Fruit fly (Drosophila melanogaster) whole organism: Measurements from ENCODE around the gene CG42307.

Experiments used
- CG8478 ChIP-seq: fragments of >200 bp; optimal IDR thresholded peaks from 2 replicates; lab custom pipeline; 2018; ENCODE audit warnings: inconsistent platforms
- Dll ChIP-seq: fragments of >200 bp; optimal IDR thresholded peaks from 2 replicates; lab custom pipeline; 2017
- EcR ChIP-seq, 2 experiments: fragments of >200 bp; optimal IDR thresholded peaks; 2 replicates each; lab custom pipeline; 2017; ENCODE audit warnings: missing biosample characterization in 2 of 2, missing genetic modification characterization in 2 of 2, missing genetic modification reagents in 2 of 2
- pan ChIP-seq: fragments of >200 bp; optimal IDR thresholded peaks from 2 replicates; lab custom pipeline; 2017
- psq ChIP-seq: fragments of >200 bp; optimal IDR thresholded peaks from 2 replicates; lab custom pipeline; 2017
- usp ChIP-seq: fragments of >200 bp; optimal IDR thresholded peaks from 2 replicates; lab custom pipeline; 2017; ENCODE audit warnings: missing biosample characterization, missing genetic modification characterization, mixed read lengths

CG42307 gene

DNA sequence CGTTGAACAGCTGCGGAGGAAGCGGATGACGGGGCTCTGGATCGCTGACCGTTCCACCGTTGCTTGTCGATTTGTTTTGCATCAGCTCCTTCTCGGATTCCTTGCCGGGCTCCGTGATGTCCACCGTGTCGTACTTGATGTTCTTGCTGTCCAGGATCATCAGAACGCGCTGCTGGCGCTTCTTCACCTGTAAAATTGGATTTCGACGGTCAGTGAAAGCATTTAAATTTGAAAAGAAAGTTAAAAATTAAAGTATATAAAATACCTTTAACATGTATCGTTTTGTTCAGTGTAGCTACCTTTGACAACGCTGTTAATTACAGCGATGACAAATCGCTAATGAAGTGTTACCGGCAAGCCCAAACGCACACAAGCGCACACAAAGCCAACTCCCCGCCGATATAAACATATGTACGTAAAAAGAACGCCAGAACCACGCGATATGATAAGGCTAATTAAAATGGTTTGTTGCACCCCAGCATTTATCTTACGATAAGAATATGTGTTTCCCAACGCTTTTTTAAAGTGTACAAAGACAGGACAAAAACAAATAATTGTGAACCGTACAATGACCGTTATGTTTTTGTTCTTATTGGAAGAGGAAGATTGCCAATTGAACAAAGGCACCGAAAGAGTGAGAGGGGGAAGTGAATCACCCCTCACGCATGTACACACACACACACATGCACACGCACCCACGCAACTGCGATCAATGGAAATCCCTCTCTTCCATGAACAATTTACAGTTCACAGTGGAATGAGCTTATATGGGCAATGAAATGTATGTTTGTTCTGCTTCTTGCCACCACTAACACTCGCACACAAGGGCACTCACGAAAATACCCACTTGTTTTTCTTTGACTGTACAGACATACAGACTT, 39.1 kb downstream of the CG42307 start:
- TF ChIP-seq EcR (GFP tag; optimal IDR thresholded peaks at IDR 0.05; lab: Kevin White, UChicago) (no peak), usp (no peak), pan (no peak), psq (no peak), Dll (lab: Kevin White, UChicago) (no peak), CG8478 (lab: Kevin White, UChicago) (no peak)

DNA sequence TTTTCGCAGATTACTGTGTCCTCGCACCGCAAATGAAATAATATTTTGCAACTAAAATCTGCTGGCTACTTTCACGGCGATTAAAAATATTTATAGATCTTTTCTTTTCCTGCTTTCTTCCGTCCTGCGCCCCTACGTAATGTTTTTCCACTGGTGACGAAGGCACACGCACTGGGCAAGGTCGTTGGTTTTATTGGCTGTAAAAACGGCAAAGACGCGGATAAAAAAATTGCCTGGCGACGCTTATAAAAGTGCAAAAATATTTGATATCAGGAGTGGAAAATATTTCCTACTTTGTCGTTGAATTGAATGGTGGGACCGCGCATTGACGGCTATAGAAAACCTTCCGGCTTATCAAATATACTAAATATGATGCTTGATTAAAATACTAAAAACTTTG, 40.0 kb downstream of the CG42307 start, which contains the start of gene Sh3beta:
Sh3beta (minus strand) TSS at position 327 of the 400 bp plus-strand sequence.
- TF ChIP-seq CG8478 (lab: Kevin White, UChicago) (no peak), pan (no peak), EcR (GFP tag; optimal IDR thresholded peaks at IDR 0.05; lab: Kevin White, UChicago) (no peak), Dll (lab: Kevin White, UChicago) (no peak), usp (no peak)

DNA sequence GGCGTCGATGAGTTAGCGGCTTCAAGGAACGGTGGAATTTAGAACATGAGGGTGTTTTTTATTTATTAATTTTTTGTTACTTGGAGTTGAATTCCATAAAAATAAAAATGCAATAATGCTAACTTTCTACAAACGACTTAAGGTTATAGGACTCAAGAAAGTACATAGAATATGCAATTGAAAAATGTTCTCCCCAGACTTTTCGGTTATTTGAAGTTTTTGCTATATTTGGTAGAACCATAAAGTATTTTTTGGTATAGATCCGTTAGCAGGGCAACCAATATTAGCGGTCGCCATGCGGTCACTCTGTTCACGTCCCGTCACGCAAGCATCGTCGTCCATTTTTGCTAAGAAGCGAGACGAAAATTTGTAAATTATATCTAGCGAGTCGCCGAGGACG, 40.6 kb downstream of the CG42307 start, which contains the start of gene akirin:
akirin (plus strand) TSS at position 301 of the 400 bp plus-strand sequence.
- TF ChIP-seq CG8478 (lab: Kevin White, UChicago) (no peak), EcR (GFP tag; optimal IDR thresholded peaks at IDR 0.05; lab: Kevin White, UChicago) (no peak), usp (no peak), Dll (lab: Kevin White, UChicago) (no peak), psq (no peak), pan (no peak)

DNA sequence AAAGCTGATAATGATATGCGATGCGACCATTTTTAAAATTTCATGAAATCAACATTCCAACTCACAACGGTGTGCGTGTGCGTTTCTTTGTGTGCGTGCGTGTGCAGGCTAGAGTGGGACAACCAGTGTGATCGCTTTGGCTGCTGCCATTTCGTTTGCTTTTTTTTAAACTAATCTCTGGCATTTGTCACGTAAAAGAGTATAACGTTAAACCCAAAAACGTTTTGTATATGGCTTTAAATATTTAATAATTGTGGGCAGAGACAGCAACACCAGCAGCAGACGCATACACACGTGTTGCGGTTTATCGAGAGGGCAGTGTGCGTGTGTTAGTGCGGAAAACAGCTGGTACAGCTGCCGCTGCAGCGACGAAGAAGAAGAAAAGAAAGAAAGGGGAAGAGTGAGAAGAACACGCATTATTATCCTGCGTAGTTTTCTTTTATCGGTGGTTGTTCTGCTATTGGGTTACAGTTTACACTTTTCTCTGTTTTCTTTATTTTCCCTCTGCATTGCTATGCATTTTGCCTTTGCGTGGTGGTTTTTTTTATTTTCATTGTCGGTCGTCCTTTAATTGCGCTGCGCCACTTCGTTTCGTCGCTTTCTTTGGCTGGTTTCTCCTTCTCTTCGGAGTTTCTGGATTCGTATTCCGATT, 41.4 kb downstream of the CG42307 start:
- TF ChIP-seq Dll (lab: Kevin White, UChicago) (no peak), CG8478 (lab: Kevin White, UChicago) (peak; percentile 79), EcR (GFP tag; optimal IDR thresholded peaks at IDR 0.05; lab: Kevin White, UChicago) (no peak)

DNA sequence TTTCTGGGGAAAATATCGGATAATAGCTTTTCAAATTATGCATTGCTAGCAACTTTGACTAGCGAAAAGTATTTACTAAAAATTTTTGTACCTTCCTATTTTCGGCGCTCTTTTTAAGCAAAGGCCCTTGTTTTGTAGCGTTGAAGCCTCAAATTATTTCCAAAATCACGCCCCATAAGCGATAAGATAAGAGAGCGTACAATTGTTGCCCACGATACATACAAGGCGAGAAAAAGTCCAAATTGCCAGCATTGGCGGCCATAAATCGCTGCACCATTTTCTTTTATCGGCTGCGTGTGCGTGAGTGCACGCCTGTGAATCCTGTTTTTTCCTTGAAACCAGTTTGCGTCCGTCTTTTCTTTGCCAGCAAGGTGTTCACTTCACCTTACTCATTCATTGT, 42.4 kb downstream of the CG42307 start:
- TF ChIP-seq Dll (lab: Kevin White, UChicago), result no peak
- no peak for TF ChIP-seq usp

DNA sequence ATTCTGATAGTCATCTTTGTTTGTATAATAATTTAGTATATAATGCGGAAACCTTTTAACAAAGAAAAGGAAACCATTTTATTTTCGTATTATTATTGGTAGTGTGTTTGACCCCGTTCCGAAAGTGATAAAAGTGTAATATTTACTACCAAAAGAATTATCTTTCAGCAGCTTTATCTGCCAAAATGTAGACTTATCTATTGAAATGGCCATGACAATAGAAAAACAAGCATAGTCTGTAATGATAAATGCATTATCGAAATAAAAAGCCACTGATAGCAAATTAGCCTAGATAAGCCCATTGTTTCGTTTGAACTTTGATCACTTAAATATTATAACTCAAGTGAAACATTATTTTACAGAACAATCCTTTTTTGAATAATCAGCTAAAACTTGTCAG, 47.2 kb downstream of the CG42307 start:
- TF ChIP-seq pan (no peak), usp (no peak), CG8478 (lab: Kevin White, UChicago) (no peak), EcR (GFP tag; optimal IDR thresholded peaks at IDR 0.05; lab: Kevin White, UChicago) (no peak), Dll (lab: Kevin White, UChicago) (no peak), psq (no peak)

DNA sequence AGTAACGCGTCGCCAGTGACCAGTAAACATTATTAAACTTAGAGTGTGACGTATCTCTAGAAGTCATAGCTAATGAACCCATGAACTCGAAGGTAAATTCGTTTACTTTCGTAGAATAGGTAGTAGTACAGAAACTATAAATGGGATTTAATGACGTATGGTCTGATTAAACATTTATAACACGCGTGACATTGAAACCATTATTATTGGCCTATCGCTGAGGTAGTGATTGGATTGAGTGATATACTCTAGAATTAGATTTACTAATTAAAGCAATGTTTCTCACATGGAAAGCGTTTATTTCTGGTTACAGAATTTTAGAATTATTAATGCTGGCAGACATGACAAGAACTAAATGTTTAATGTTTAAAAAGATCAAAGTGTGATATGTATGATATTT, 47.9 kb downstream of the CG42307 start:
- no peak for TF ChIP-seq pan
- TF ChIP-seq CG8478 (lab: Kevin White, UChicago), result no peak
- TF ChIP-seq EcR (GFP tag; optimal IDR thresholded peaks at IDR 0.05; lab: Kevin White, UChicago), result no peak
- no peak for TF ChIP-seq psq
- no peak for TF ChIP-seq Dll (lab: Kevin White, UChicago)
- TF ChIP-seq usp, result no peak

DNA sequence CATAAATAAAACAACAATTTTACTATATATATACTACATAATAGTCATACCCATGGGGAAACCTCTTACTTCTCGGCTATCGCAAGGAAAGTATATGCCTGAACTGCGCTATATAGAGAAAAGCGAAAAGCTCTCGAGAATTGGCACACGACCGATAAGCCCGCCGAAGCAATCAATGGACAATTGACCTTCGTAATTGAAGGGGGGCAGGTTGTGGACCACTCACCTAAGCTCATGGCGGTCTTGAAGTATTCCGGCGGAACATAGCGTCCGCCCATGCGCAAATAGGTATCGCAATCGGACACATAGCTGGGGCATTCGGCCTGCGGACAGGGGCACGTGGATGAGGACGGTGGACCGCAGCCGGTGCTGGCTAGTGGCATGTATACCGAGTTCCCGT, 51.5 kb downstream of the CG42307 start:
- no peak for TF ChIP-seq Dll (lab: Kevin White, UChicago)
- TF ChIP-seq pan, result no peak
- no peak for TF ChIP-seq usp
- TF ChIP-seq CG8478 (lab: Kevin White, UChicago), result no peak
- no peak for TF ChIP-seq EcR (GFP tag; optimal IDR thresholded peaks at IDR 0.05; lab: Kevin White, UChicago)
- TF ChIP-seq psq, result no peak

DNA sequence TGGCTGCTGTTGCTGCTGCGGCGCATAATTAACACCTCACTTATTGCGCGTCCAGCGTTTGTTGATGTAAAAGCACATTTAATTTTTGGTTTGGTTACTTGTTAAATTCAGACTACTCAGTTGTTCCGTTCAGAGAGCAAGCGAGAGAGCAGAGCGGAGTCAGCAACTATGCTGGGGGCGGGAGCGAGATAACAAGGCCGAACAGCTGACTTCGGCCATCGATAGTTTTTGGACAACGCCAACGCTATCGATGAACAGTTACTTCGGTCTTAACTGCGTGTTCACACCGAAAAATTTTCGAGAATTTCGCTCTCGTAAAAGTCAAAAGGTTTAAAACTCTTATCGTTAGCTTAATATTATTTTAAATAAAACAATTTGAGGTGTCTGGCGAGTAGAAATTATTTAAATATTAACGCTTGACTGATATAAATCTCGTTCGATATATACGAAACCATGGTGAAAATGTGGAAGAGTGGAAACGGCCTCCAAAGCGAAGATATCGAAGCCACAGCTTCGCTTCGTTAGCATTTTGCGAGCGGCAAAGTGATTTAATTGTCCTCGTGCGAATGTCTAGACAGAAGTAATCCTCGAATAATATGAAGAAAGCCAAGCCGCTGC, 52.5 kb downstream of the CG42307 start, which contains the start of the genes SMSr and smid:
SMSr (minus strand) TSS at position 116 of the 618 bp plus-strand sequence.
smid (plus strand) TSS at position 256 of the 618 bp plus-strand sequence.
- TF ChIP-seq pan, result no peak
- TF ChIP-seq Dll (lab: Kevin White, UChicago), result no peak
- TF ChIP-seq usp, result no peak
- no peak for TF ChIP-seq EcR (GFP tag; optimal IDR thresholded peaks at IDR 0.05; lab: Kevin White, UChicago)
- no peak for TF ChIP-seq psq
- TF ChIP-seq CG8478 (lab: Kevin White, UChicago), result no peak
